Worm (Caenorhabditis elegans) whole organism, young adult: Measurements from ENCODE around the gene ugt-52.

Source experiments
- attf-3 ChIP-seq: fragments of 200-800 bp; sonication (Bioruptor generic); conservative IDR thresholded peaks from 2 replicates; pipeline ENCODE4 v1.3.6; 2022; ENCODE audit warnings: missing genetic modification reagents, missing genetic modification characterization, missing compliant biosample characterization
- hlh-12 ChIP-seq: sonication (generic microtip); optimal IDR thresholded peaks from 2 replicates; lab custom pipeline; 2016; ENCODE audit warnings: missing genetic modification characterization, missing compliant biosample characterization
- lsy-27 ChIP-seq: sonication (generic microtip); optimal IDR thresholded peaks from 2 replicates; lab custom pipeline; 2017; ENCODE audit warnings: missing genetic modification characterization, mild to moderate bottlenecking, missing compliant biosample characterization, antibody characterized with exemption, missing genotype, borderline replicate concordance; ENCODE audit not compliant: insufficient read depth
- mxl-1 ChIP-seq: sonication (generic microtip); optimal IDR thresholded peaks from 2 replicates; lab custom pipeline; 2016; ENCODE audit warnings: missing genetic modification characterization, missing compliant biosample characterization
- pha-4 ChIP-seq: fragments of 150-350 bp; sonication (generic microtip); optimal IDR thresholded peaks from 2 replicates; lab custom pipeline; 2014; ENCODE audit warnings: missing biosample characterization, missing genetic modification reagents, missing genetic modification characterization
- ztf-18 ChIP-seq: sonication (generic microtip); optimal IDR thresholded peaks from 2 replicates; lab custom pipeline; 2016; ENCODE audit warnings: missing genotype, mild to moderate bottlenecking, missing genetic modification characterization, missing compliant biosample characterization

- TF ChIP-seq lsy-27 (tag; lab: Kevin White, UChicago), result no peak
- no peak for TF ChIP-seq pha-4 (tag; lab: Kevin White, UChicago)
- TF ChIP-seq attf-3 (GFP tag; lab: Robert Waterston, UW), result no peak
- TF ChIP-seq hlh-12, result no peak
- no peak for TF ChIP-seq mxl-1 (tag; lab: Kevin White, UChicago)
- no peak for TF ChIP-seq ztf-18 (tag; lab: Kevin White, UChicago)
These were observed 46.3 kb downstream of the ugt-52 start, which contains the start of gene zipt-15 for ce11 chrIV:824854-825253.
